Fruit fly (Drosophila melanogaster) S2 (cell line): ENCODE data around the gene velo.

ENCODE experiments used
- CG8478 ChIP-seq: fragments of >200 bp; optimal IDR thresholded peaks from 2 replicates; lab custom pipeline; 2018
- CTCF ChIP-seq, 2 experiments: fragments of >200 bp; optimal IDR thresholded peaks; 2 replicates each; lab custom pipeline; 2018

dm6 chr3L:6763836-6764235 is 11.3 kb upstream of the velo start:
- TF ChIP-seq CG8478 (lab: Kevin White, UChicago), result no peak
- TF ChIP-seq CTCF (optimal IDR thresholded peaks at IDR 0.05; lab: Kevin White, UChicago), result peak in 1 of 2 experiments; percentile 35
